Fruit fly (Drosophila melanogaster): ENCODE data around the gene CG18404.

DNA sequence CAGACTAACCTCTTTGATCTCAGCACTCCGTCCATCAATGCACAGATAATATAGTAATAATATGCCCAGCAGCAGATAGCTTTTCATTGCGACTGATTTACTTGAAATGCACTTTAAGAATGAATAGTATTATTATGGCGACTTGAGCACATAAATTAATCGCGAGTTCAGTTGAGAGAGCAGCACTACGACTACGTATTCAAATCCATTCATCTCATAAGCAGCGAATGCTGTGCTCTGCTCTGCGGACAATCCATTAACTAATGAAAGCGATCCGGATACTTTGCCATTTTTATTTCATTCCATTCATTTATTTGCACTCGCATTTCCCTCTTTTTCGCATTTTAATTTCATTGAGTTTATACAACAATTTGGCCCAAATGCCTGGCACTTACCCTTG, 15.3 kb upstream of the CG18404 start, which contains the start of gene CG43448:
- TF ChIP-seq lbe (GFP tag; optimal IDR thresholded peaks at IDR 0.05), result no peak
- TF ChIP-seq CG8478 (optimal IDR thresholded peaks at IDR 0.05), result no peak
- no peak for TF ChIP-seq CG6813 (GFP tag; optimal IDR thresholded peaks at IDR 0.05)
- no peak for TF ChIP-seq pan (optimal IDR thresholded peaks at IDR 0.05)
- no peak for TF ChIP-seq pan (GFP tag; optimal IDR thresholded peaks at IDR 0.05 in 1 of 2, IDR thresholded peaks at IDR 0.05 in 1 of 2)
- TF ChIP-seq lola (GFP tag; optimal IDR thresholded peaks at IDR 0.05), result no peak
- no peak for TF ChIP-seq CG12071 (GFP tag; optimal IDR thresholded peaks at IDR 0.05)
- no peak for TF ChIP-seq Bgb (GFP tag; IDR thresholded peaks at IDR 0.05; ENCODE audit: partially characterized antibody)

Data from whole organism, embryonic.